Fruit fly (Drosophila melanogaster): ENCODE results near the gene Nnf1b.
A peak's percentile ranks its signal among the peaks of the same experiment; 100 is the strongest.

The Nnf1b gene

DNA sequence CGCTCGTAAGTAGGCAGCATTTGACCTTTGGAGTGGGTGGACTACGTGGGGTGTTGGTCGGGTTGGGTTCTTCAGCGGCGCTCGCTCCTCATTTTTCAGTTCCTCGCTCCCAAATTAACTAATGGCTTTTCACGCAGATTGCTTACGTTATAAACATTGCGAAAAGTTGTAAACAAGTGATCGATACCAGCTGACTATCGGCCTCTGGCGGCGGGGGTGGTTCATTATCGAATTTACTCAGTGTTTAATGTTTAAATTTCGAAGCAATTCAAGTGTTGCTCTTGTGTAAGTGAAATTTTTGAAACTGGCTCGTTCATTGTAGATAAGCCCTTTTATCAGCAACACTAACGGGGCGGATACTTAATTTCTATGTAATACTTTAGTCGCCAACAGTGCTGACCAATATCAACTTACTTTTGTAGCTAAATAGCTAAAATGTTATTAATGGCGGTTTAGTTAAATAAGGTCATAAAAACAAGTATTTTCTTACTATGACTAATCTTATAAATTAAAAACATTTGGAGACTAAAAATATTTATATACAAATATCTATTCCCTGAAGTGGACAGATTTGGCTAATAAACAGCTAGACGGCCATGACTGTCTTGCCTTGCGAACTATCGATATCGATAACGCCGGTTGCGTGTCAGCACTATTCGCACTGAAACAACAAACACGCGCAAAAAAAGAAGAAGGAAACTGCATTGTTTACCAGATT lies 9.1 kb downstream of the Nnf1b start, which contains the start of the genes PGAP2 and Clp (continued):
- TF ChIP-seq pan (optimal IDR thresholded peaks at IDR 0.05) (no peak), pan (GFP tag; optimal IDR thresholded peaks at IDR 0.05 in 1 of 2, IDR thresholded peaks at IDR 0.05 in 1 of 2) (peak in 1 of 2 experiments; percentile 71), CG16779 (GFP tag; IDR thresholded peaks at IDR 0.05) (no peak), Eip74EF (GFP tag; optimal IDR thresholded peaks at IDR 0.05) (no peak), Mad (GFP tag; optimal IDR thresholded peaks at IDR 0.05) (peak; percentile 65), CG4282 (GFP tag; optimal IDR thresholded peaks at IDR 0.05) (no peak), gcm (GFP tag; optimal IDR thresholded peaks at IDR 0.05) (peak; percentile 36), Hr39 (optimal IDR thresholded peaks at IDR 0.05) (no peak), Bteb2 (GFP tag; optimal IDR thresholded peaks at IDR 0.05) (peak; percentile 46), Tbp (GFP tag; optimal IDR thresholded peaks at IDR 0.05) (peak; percentile 43), BEAF-32 (GFP tag; optimal IDR thresholded peaks at IDR 0.05) (peak; percentile 77), insv (GFP tag; optimal IDR thresholded peaks at IDR 0.05) (no peak), Stat92E (GFP tag; optimal IDR thresholded peaks at IDR 0.05) (no peak), CG8478 (optimal IDR thresholded peaks at IDR 0.05) (no peak), hbn (GFP tag; IDR thresholded peaks at IDR 0.05; ENCODE audit: partially characterized antibody) (0 out of 2 replicates have a peak, but pooled peaks have one; percentile 31), croc (GFP tag; conservative IDR thresholded peaks at IDR 0.05) (peak; percentile 71), repo (GFP tag; optimal IDR thresholded peaks at IDR 0.05) (no peak), CG7745 (tag; optimal IDR thresholded peaks at IDR 0.05) (no peak), fd64A (GFP tag; optimal IDR thresholded peaks at IDR 0.05) (no peak), CG10267 (tag; optimal IDR thresholded peaks at IDR 0.05) (peak; percentile 70), toy (GFP tag; IDR thresholded peaks at IDR 0.05) (peak; percentile 7; the same call in 1 of the 2 replicates), CG8089 (GFP tag; optimal IDR thresholded peaks at IDR 0.05) (no peak), CG3163 (GFP tag; optimal IDR thresholded peaks at IDR 0.05) (no peak), CG10431 (GFP tag; optimal IDR thresholded peaks at IDR 0.05) (no peak), br (optimal IDR thresholded peaks at IDR 0.05) (no peak), vfl (GFP tag; optimal IDR thresholded peaks at IDR 0.05) (peak; percentile 17), CG7839 (tag; optimal IDR thresholded peaks at IDR 0.05) (peak; percentile 81), CG17568 (GFP tag; optimal IDR thresholded peaks at IDR 0.05) (no peak), dmrt11E (tag; optimal IDR thresholded peaks at IDR 0.05) (peak; percentile 78), lmd (GFP tag; IDR thresholded peaks at IDR 0.05) (peak; percentile 84), ssp (GFP tag; IDR thresholded peaks at IDR 0.05) (peak; percentile 68), knrl (GFP tag; IDR thresholded peaks at IDR 0.05; ENCODE audit: partially characterized antibody) (peak; percentile 52; the same call in 2 of the 3 replicates), CG14710 (tag; optimal IDR thresholded peaks at IDR 0.05) (peak; percentile 84), en (GFP tag; optimal IDR thresholded peaks at IDR 0.05) (no peak), chif (GFP tag; optimal IDR thresholded peaks at IDR 0.05) (peak; percentile 43 to 56), NC2α (GFP tag; optimal IDR thresholded peaks at IDR 0.05) (no peak), gfzf (GFP tag; optimal IDR thresholded peaks at IDR 0.05) (no peak), Optix (GFP tag; IDR thresholded peaks at IDR 0.05) (no peak; the same call in 2 of the 3 replicates), CG5953 (GFP tag; IDR thresholded peaks at IDR 0.05) (no peak), cad (GFP tag; optimal IDR thresholded peaks at IDR 0.05) (no peak), Nf-YA (GFP tag; IDR thresholded peaks at IDR 0.05) (peak; percentile 36; the same call in 1 of the 2 replicates), tll (GFP tag; optimal IDR thresholded peaks at IDR 0.05) (no peak), CG12391 (tag; optimal IDR thresholded peaks at IDR 0.05) (peak; percentile 89), mam (GFP tag; optimal IDR thresholded peaks at IDR 0.05) (peak; percentile 64), Sin3A (optimal IDR thresholded peaks at IDR 0.05) (peak; percentile 61), CG4328 (GFP tag; optimal IDR thresholded peaks at IDR 0.05) (peak; percentile 48), trh (GFP tag; optimal IDR thresholded peaks at IDR 0.05) (peak; percentile 51), Vsx1 (GFP tag; optimal IDR thresholded peaks at IDR 0.05) (no peak), fd102C (GFP tag; optimal IDR thresholded peaks at IDR 0.05) (peak; percentile 13), CG10979 (tag; optimal IDR thresholded peaks at IDR 0.05) (peak; percentile 85)

Data from whole organism, embryonic.